Fruit fly (Drosophila melanogaster): ENCODE data around the gene CG3638.

DNA sequence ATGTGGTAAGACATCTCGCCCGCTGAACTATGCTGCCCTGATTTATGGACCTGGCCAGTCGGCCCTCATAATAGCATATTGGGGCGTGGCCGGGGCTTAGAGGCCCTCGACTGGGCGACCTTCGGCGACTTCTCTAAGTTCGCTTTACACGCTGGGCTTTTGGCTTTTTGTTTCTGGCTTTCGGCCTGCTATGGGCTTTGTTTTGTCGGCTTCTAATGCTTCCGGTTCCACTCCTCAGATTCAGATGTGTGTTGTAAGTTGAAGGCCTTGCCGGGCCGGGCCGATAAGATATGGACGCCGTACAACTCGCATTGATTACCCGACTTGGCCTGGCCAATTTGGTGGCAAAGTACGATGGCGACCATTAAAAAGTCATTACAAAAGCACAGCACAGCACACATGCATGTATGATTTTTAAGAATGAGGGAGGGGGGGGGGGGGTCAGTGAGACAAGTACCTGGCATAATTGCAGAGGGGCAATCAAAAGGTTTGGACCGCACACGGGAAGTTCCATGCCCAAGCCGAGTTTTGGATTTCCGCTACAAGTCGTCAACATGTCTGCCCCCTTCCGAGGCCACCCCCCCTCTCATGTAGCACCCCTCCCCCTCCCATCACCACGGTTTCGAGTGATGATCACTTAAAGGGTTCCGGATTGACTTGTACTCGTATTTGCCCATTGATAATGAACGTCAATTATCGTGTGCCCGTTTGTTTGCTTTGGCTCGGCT is 26.2 kb upstream of the CG3638 start:
- TF ChIP-seq CG12605 (GFP tag; IDR thresholded peaks at IDR 0.05): no peak
- no peak for TF ChIP-seq Snoo (tag; optimal IDR thresholded peaks at IDR 0.05)
- no peak for TF ChIP-seq CG8159 (tag; optimal IDR thresholded peaks at IDR 0.05)
- TF ChIP-seq Pif1B (GFP tag; optimal IDR thresholded peaks at IDR 0.05): no peak
- no peak for TF ChIP-seq CG32121 (GFP tag; IDR thresholded peaks at IDR 0.05)
- TF ChIP-seq EcR (GFP tag; optimal IDR thresholded peaks at IDR 0.05): no peak
- TF ChIP-seq Ets98B (GFP tag; IDR thresholded peaks at IDR 0.05): no peak
- no peak for TF ChIP-seq CG13204 (GFP tag; optimal IDR thresholded peaks at IDR 0.05)
- TF ChIP-seq Pif1A (GFP tag; optimal IDR thresholded peaks at IDR 0.05): no peak
- TF ChIP-seq CG14655 (GFP tag; optimal IDR thresholded peaks at IDR 0.05): no peak
- TF ChIP-seq CG17806 (tag; optimal IDR thresholded peaks at IDR 0.05): no peak
- no peak for TF ChIP-seq D1 (tag; optimal IDR thresholded peaks at IDR 0.05)
